Fruit fly (Drosophila melanogaster): Measurements from ENCODE around the gene ArgRS.

ArgRS gene

DNA sequence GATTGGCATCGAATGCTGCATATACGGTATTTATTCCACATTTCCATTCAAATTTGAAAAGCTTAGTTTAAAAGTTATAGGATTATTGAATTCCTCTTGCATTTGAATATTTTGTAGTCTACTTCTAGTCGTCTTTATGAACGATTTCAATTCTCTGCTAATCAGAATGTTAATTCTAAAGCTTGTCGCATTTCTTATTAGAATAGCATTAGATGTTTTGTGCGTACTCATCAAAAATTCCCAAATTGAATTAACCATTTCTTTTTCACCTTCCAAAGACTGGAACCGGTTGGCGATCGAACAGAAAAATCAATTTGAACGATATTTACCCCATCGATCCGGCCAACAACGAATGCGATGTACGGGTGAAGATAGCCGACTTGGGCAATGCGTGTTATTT is 3.9 kb downstream of the ArgRS start:
- TF ChIP-seq CG32121 (GFP tag; IDR thresholded peaks at IDR 0.05), result no peak
- no peak for TF ChIP-seq CG4496 (GFP tag; IDR thresholded peaks at IDR 0.05)
- no peak for TF ChIP-seq gl (tag; optimal IDR thresholded peaks at IDR 0.05)
- no peak for TF ChIP-seq CG8301 (tag; optimal IDR thresholded peaks at IDR 0.05)
- no peak for TF ChIP-seq Pif1B (GFP tag; optimal IDR thresholded peaks at IDR 0.05)
- no peak for TF ChIP-seq D1 (tag; optimal IDR thresholded peaks at IDR 0.05)
- TF ChIP-seq Ets98B (GFP tag; IDR thresholded peaks at IDR 0.05), result no peak
- no peak for TF ChIP-seq CG15710 (tag; optimal IDR thresholded peaks at IDR 0.05)
- TF ChIP-seq rn (GFP tag; IDR thresholded peaks at IDR 0.05), result no peak
- no peak for TF ChIP-seq CG9948 (tag; optimal IDR thresholded peaks at IDR 0.05)
- no peak for TF ChIP-seq CG13204 (GFP tag; optimal IDR thresholded peaks at IDR 0.05)

DNA sequence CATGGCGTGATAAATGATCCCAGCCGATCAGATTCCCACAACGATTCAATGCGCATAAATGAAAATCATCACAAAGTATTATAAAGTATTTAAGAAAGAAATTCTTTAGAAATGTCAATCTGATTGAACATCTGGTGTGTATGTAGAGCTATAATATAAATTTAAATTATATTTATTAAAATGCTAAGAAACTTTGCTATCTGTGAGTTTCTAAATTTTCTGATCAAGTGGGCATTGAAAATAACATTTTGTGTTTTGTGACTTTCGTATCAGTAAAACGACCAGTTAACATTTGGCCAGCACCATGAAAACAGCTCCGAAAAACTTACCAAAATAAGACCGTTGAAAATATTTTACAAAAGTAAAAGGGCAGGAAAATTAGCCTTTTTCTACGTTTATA is 6.4 kb downstream of the ArgRS start, which contains the start of gene CG8565:
Gene CG8565 (plus strand): TSS at position 301 of the 400 bp plus-strand sequence.
- no peak for TF ChIP-seq CG8301 (tag; optimal IDR thresholded peaks at IDR 0.05)
- TF ChIP-seq CG14655 (GFP tag; optimal IDR thresholded peaks at IDR 0.05), result no peak
- TF ChIP-seq CG13204 (GFP tag; optimal IDR thresholded peaks at IDR 0.05), result no peak
- TF ChIP-seq EcR (GFP tag; optimal IDR thresholded peaks at IDR 0.05), result no peak
- no peak for TF ChIP-seq gl (tag; optimal IDR thresholded peaks at IDR 0.05)
- no peak for TF ChIP-seq D1 (tag; optimal IDR thresholded peaks at IDR 0.05)
- no peak for TF ChIP-seq CG4496 (GFP tag; IDR thresholded peaks at IDR 0.05)
- TF ChIP-seq rn (GFP tag; IDR thresholded peaks at IDR 0.05), result no peak
- TF ChIP-seq fd96Ca (GFP tag; IDR thresholded peaks at IDR 0.05), result no peak
- TF ChIP-seq CG32121 (GFP tag; IDR thresholded peaks at IDR 0.05), result no peak
- TF ChIP-seq CG10348 (GFP tag; IDR thresholded peaks at IDR 0.05), result no peak
- TF ChIP-seq CG12605 (GFP tag; IDR thresholded peaks at IDR 0.05), result no peak
- TF ChIP-seq CG17806 (tag; optimal IDR thresholded peaks at IDR 0.05), result no peak
- TF ChIP-seq CG15710 (tag; optimal IDR thresholded peaks at IDR 0.05), result no peak
- no peak for TF ChIP-seq CG8159 (tag; optimal IDR thresholded peaks at IDR 0.05)

DNA sequence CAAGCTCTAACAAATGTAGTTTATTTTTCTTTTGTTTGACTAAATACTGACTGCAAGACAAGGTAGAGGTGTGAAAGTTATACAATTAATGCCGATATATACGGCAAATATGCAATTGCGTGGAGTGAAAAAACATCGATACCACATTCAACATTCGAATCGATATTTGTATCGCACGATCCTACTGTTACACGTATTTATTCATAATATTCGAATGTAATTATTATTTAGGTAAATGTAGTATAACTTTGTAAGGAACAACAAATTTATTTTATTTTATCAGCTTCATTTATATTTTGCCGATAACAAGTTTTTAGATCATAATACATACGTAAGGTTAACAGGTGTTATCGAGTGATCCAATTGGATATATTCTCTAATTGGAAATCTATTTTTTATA is 8.6 kb downstream of the ArgRS start, which contains the start of gene Chc:
Gene Chc (minus strand): TSS at position 98 of the 400 bp plus-strand sequence.
- no peak for TF ChIP-seq CG17806 (tag; optimal IDR thresholded peaks at IDR 0.05)
- TF ChIP-seq Ets98B (GFP tag; IDR thresholded peaks at IDR 0.05), result peak; percentile 30; the same call in 1 of the 2 replicates
- TF ChIP-seq D1 (tag; optimal IDR thresholded peaks at IDR 0.05), result peak; percentile 54

DNA sequence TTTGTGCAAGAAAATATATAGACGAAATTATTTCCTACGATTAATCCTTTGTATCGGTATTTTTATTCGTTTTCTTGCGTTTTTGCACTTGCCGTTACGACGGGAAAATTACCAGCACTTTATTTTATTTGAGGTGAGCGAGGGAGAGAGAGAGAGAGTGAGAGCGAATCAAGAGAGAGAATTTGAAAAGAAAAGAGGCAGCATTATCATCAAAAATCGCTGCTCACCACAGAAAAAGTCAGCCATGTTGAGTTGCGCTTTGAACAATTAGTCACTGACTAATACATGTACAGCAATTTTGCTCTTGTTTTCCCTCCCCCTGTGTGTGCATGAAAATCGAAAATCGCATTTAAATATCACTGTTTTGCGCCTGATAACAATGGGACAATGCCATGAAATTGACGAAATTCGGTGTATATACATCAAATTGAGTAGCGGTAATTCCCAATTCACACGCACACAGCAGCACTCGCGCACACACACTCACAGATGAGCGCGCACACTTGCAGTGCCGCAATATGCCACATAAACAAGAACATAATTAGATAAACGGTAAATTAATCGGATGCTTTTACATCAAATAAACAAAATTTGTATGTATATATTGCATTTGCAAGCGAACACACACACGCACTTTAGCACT is 9.2 kb downstream of the ArgRS start:
- TF ChIP-seq gl (tag; optimal IDR thresholded peaks at IDR 0.05), result peak; percentile 1
- TF ChIP-seq D1 (tag; optimal IDR thresholded peaks at IDR 0.05), result no peak
- no peak for TF ChIP-seq CG8159 (tag; optimal IDR thresholded peaks at IDR 0.05)
- peak; percentile 58; the same call in 1 of the 2 replicates for TF ChIP-seq CG12605 (GFP tag; IDR thresholded peaks at IDR 0.05)
- 0 out of 3 replicates have a peak, but pooled peaks have one; percentile 13 for TF ChIP-seq CG4496 (GFP tag; IDR thresholded peaks at IDR 0.05)
- no peak for TF ChIP-seq rn (GFP tag; IDR thresholded peaks at IDR 0.05)
- TF ChIP-seq Ets98B (GFP tag; IDR thresholded peaks at IDR 0.05), result peak; percentile 48; the same call in 1 of the 2 replicates

DNA sequence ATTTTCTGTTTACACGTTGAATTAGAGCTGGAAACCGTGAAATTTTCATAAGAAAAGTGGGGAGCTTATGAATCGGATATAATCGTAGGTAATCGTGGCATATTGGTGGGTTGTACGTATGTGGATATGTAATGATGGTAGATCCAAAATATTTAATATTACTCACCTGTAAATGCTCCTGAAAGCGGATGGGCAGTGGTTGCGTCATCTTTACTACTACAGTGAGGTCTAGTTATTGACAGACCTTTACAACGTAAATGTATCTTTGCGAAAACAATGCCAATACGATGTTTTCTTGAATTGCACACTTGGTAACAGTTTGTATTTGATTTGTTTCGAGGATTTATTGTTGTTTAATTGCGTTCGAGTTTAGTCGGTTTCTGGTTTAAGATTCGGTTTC is 10.0 kb downstream of the ArgRS start:
- TF ChIP-seq CG34367 (tag; optimal IDR thresholded peaks at IDR 0.05), result no peak

DNA sequence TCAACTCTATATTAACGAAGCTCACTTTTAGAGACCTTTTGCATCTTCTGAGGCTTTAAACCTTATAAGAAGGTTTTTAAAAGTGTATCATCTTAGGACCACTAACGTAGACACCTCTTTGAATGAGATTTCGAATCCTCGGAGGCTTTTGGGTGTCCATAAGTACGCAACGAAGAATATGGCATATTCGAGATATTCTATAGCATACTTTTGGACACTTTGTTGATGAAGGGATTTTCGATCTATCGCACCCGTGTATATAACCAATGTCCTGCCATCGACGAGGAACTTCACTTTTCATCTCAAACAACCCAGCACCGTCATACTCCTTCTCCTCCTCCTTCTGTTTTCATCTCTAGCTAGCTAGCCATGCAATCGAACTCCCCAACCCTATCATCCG is 21.6 kb downstream of the ArgRS start:
- TF ChIP-seq Snoo (tag; optimal IDR thresholded peaks at IDR 0.05), result no peak
- no peak for TF ChIP-seq CG12605 (GFP tag; IDR thresholded peaks at IDR 0.05)
- TF ChIP-seq CG17806 (tag; optimal IDR thresholded peaks at IDR 0.05), result no peak
- TF ChIP-seq Ets98B (GFP tag; IDR thresholded peaks at IDR 0.05), result no peak
- TF ChIP-seq rn (GFP tag; IDR thresholded peaks at IDR 0.05), result no peak
- TF ChIP-seq CG10348 (GFP tag; IDR thresholded peaks at IDR 0.05), result no peak
- no peak for TF ChIP-seq CG8159 (tag; optimal IDR thresholded peaks at IDR 0.05)
- no peak for TF ChIP-seq Pif1B (GFP tag; optimal IDR thresholded peaks at IDR 0.05)
- no peak for TF ChIP-seq CG8301 (tag; optimal IDR thresholded peaks at IDR 0.05)
- TF ChIP-seq CG13204 (GFP tag; optimal IDR thresholded peaks at IDR 0.05), result no peak

DNA sequence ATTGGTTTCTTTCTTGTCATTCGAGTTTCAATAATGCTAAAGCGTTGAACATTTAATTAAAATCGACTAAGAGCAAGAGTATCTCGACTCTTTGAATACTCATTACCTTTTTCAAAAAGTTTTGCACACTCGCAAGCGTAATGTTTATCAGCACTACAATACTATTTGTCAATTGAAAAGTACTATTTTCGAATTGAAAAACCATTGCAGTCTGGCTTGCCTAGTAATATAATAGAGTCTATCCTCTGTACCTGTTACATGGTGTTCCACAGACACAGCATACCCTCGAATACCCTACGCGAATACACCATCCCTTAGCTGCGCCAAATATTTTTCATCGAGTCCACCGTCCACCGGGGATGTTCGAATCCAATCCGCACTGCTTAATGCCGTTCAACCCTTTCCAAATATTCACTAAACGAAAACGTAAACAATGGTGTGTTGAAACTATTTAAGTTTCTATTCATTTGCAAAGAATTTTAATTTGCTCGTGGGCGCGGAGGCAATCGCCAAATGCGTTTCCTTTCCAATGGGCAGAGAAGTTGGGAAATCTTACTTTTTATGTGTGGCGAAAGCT is 25.2 kb downstream of the ArgRS start:
- TF ChIP-seq CG8159 (tag; optimal IDR thresholded peaks at IDR 0.05), result no peak
- TF ChIP-seq Ets98B (GFP tag; IDR thresholded peaks at IDR 0.05), result no peak
- no peak for TF ChIP-seq CG10348 (GFP tag; IDR thresholded peaks at IDR 0.05)
- TF ChIP-seq CG12605 (GFP tag; IDR thresholded peaks at IDR 0.05), result no peak
- no peak for TF ChIP-seq CG15710 (tag; optimal IDR thresholded peaks at IDR 0.05)
- no peak for TF ChIP-seq CG9948 (tag; optimal IDR thresholded peaks at IDR 0.05)
- no peak for TF ChIP-seq rn (GFP tag; IDR thresholded peaks at IDR 0.05)
- no peak for TF ChIP-seq gl (tag; optimal IDR thresholded peaks at IDR 0.05)
- TF ChIP-seq CG32121 (GFP tag; IDR thresholded peaks at IDR 0.05), result no peak
- TF ChIP-seq CG14655 (GFP tag; optimal IDR thresholded peaks at IDR 0.05), result no peak
- no peak for TF ChIP-seq CG4496 (GFP tag; IDR thresholded peaks at IDR 0.05)
- no peak for TF ChIP-seq EcR (GFP tag; optimal IDR thresholded peaks at IDR 0.05)
- no peak for TF ChIP-seq CG17806 (tag; optimal IDR thresholded peaks at IDR 0.05)

Data from whole organism, pupa.